Worm (Caenorhabditis elegans) whole organism, mixed stage, embryonic: Measurements from ENCODE around the gene R07H5.9.

Experiments used
- ceh-43 ChIP-seq: fragments of 200-800 bp; sonication (Bioruptor generic); optimal IDR thresholded peaks from 2 replicates; lab custom pipeline; 2018; ENCODE audit warnings: mild to moderate bottlenecking, missing genetic modification characterization, moderate library complexity, missing compliant biosample characterization
- ces-1 ChIP-seq: fragments of 150-350 bp; optimal IDR thresholded peaks from 2 replicates; lab custom pipeline; 2014; ENCODE audit warnings: missing biosample characterization, missing genetic modification reagents, missing genetic modification characterization
- elt-1 ChIP-seq: sonication (generic microtip); optimal IDR thresholded peaks from 2 replicates; lab custom pipeline; 2017; ENCODE audit warnings: missing genetic modification characterization, mild to moderate bottlenecking, missing compliant biosample characterization, antibody characterized with exemption, moderate library complexity, borderline replicate concordance; ENCODE audit not compliant: insufficient read depth
- elt-3 ChIP-seq: fragments of 150-350 bp; optimal IDR thresholded peaks from 2 replicates; lab custom pipeline; 2014; ENCODE audit warnings: missing biosample characterization, missing genetic modification characterization
- lin-13 ChIP-seq: fragments of 150-350 bp; optimal IDR thresholded peaks from 2 replicates; lab custom pipeline; 2014; ENCODE audit warnings: missing biosample characterization, missing genetic modification characterization
- lsy-2 ChIP-seq: fragments of 150-350 bp; optimal IDR thresholded peaks from 2 replicates; lab custom pipeline; 2014; ENCODE audit warnings: missing biosample characterization, missing genetic modification characterization
- nhr-12 ChIP-seq: fragments of 150-350 bp; optimal IDR thresholded peaks from 2 replicates; lab custom pipeline; 2014; ENCODE audit warnings: missing biosample characterization, missing genetic modification characterization
- pha-4 ChIP-seq: fragments of 150-350 bp; optimal IDR thresholded peaks from 2 replicates; lab custom pipeline; 2018; ENCODE audit warnings: missing biosample characterization, missing genetic modification reagents, missing genetic modification characterization
- sem-2 ChIP-seq: fragments of 200-800 bp; sonication (Bioruptor generic); optimal IDR thresholded peaks from 2 replicates; lab custom pipeline; 2018; ENCODE audit warnings: mild to moderate bottlenecking, missing genetic modification characterization, missing compliant biosample characterization
- snpc-4 ChIP-seq: fragments of 150-350 bp; optimal IDR thresholded peaks from 2 replicates; lab custom pipeline; 2014; ENCODE audit warnings: missing biosample characterization, missing genetic modification characterization
- unc-39 ChIP-seq: fragments of 150-350 bp; optimal IDR thresholded peaks from 2 replicates; lab custom pipeline; 2014; ENCODE audit warnings: missing biosample characterization, missing genetic modification characterization
- unc-62 ChIP-seq: fragments of 150-350 bp; optimal IDR thresholded peaks from 2 replicates; lab custom pipeline; 2014; ENCODE audit warnings: missing biosample characterization, missing genetic modification reagents, missing genetic modification characterization
- ztf-11 ChIP-seq: fragments of 150-350 bp; optimal IDR thresholded peaks from 2 replicates; lab custom pipeline; 2014; ENCODE audit warnings: missing biosample characterization, missing genetic modification characterization

DNA sequence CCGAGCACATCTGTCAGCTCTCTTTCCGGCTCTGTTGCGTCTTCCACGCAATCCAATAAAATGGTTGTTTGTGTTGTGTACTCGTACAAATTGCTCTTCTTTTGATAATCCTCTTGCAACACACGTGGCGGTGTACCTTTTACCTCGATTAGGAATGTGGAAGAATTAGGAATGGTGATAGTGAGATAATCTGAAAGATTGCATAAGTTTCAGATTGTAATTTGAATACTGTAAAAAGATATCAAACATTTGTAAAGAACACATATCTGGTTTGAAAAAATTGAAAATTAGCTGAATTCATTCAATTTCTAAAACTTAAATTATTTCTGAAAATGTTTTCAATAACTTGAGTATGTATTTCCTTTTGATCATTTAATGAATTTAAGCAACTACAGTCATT lies 42.5 kb upstream of the R07H5.9 start, which contains the start of gene C08F8.6:
- TF ChIP-seq snpc-4 (tag; lab: Kevin White, UChicago) (no peak), ces-1 (GFP tag; lab: Kevin White, UChicago) (no peak), ztf-11 (tag; lab: Kevin White, UChicago) (no peak), sem-2 (GFP tag; lab: Kevin White, UChicago) (no peak), unc-39 (tag; lab: Kevin White, UChicago) (no peak), elt-3 (tag; lab: Kevin White, UChicago) (no peak), lsy-2 (tag; lab: Kevin White, UChicago) (no peak), pha-4 (tag; lab: Kevin White, UChicago) (no peak), lin-13 (no peak), nhr-12 (tag; lab: Kevin White, UChicago) (no peak), ceh-43 (no peak), elt-1 (tag; lab: Kevin White, UChicago) (no peak), unc-62 (GFP tag; lab: Kevin White, UChicago) (no peak)
